Worm (Caenorhabditis elegans) whole organism, L1 larva: ENCODE measurements around the gene srh-137.

Source experiments
- C04F5.9 ChIP-seq: sonication (generic microtip); optimal IDR thresholded peaks from 2 replicates; lab custom pipeline; 2016; ENCODE audit warnings: missing genetic modification characterization, missing compliant biosample characterization
- Y116A8C.19 ChIP-seq: sonication (generic microtip); optimal IDR thresholded peaks from 2 replicates; lab custom pipeline; 2016; ENCODE audit warnings: missing compliant biosample characterization, missing genetic modification characterization, borderline replicate concordance
- aha-1 ChIP-seq: fragments of 150-350 bp; optimal IDR thresholded peaks from 2 replicates; lab custom pipeline; 2014; ENCODE audit warnings: missing biosample characterization, missing genetic modification characterization
- aly-2 ChIP-seq: fragments of 150-350 bp; optimal IDR thresholded peaks from 2 replicates; lab custom pipeline; 2014; ENCODE audit warnings: missing biosample characterization, missing genetic modification characterization
- ama-1 ChIP-seq: fragments of 150-350 bp; optimal IDR thresholded peaks from 2 replicates; lab custom pipeline; 2014
- ceh-63 ChIP-seq: fragments of 200-800 bp; sonication (Bioruptor generic); optimal IDR thresholded peaks from 2 replicates; lab custom pipeline; 2018; ENCODE audit warnings: mild to moderate bottlenecking, missing genetic modification characterization, missing compliant biosample characterization
- ceh-82 ChIP-seq, 3 experiments: fragments of 150-350 bp in 1 of 3; sonication (generic microtip) in 2 of 3; optimal IDR thresholded peaks; 2 replicates each; lab custom pipeline; 2014 to 2017; ENCODE audit warnings: missing biosample characterization in 3 of 3, missing genetic modification characterization in 3 of 3
- ceh-88 ChIP-seq: fragments of 200-800 bp; sonication (Bioruptor generic); IDR thresholded peaks from 2 replicates; pipeline ENCODE4 v1.3.6; 2022; ENCODE audit warnings: missing genetic modification characterization, missing compliant biosample characterization
- dpl-1 ChIP-seq, 3 experiments: fragments of 150-350 bp in 2 of 3; sonication (generic microtip) in 1 of 3; optimal IDR thresholded peaks; 2 replicates each; lab custom pipeline; 2014 to 2017; ENCODE audit warnings: missing biosample characterization in 3 of 3, missing genetic modification characterization in 3 of 3, missing genetic modification reagents in 3 of 3
- efl-1 ChIP-seq, 4 experiments: fragments of 150-350 bp; optimal IDR thresholded peaks in 3 of 4; peaks in 1 of 4; 1 replicate in 1 of 4; 2 replicates in 3 of 4; lab custom pipeline; 2014; ENCODE audit warnings: missing biosample characterization in 2 of 4, missing genetic modification characterization in 2 of 4, missing genetic modification reagents in 2 of 4
- egl-13 ChIP-seq: sonication (generic microtip); optimal IDR thresholded peaks from 2 replicates; lab custom pipeline; 2016; ENCODE audit warnings: missing genotype, missing genetic modification reagents, missing genetic modification characterization, missing compliant biosample characterization
- egl-27 ChIP-seq, 2 experiments: fragments of 150-350 bp in 1 of 2; sonication (generic microtip); optimal IDR thresholded peaks; 3 replicates each; lab custom pipeline; 2017 to 2018; ENCODE audit warnings: missing biosample characterization in 2 of 2, missing genetic modification characterization in 2 of 2, missing genetic modification reagents in 2 of 2
- elt-2 ChIP-seq: sonication (generic microtip); optimal IDR thresholded peaks from 2 replicates; lab custom pipeline; 2016; ENCODE audit warnings: missing genetic modification characterization, mild to moderate bottlenecking, inconsistent platforms, missing compliant biosample characterization, missing genetic modification reagents
- elt-3 ChIP-seq, 6 experiments: fragments of 150-350 bp in 1 of 6; sonication (generic microtip); optimal IDR thresholded peaks; 2 replicates each; lab custom pipeline; 2017 to 2018; ENCODE audit warnings: missing biosample characterization in 6 of 6, missing genetic modification characterization in 6 of 6, inconsistent platforms in 1 of 6
- hpl-2 ChIP-seq: fragments of 150-350 bp; optimal IDR thresholded peaks from 2 replicates; lab custom pipeline; 2014; ENCODE audit warnings: missing biosample characterization, missing genetic modification reagents, missing genetic modification characterization
- irx-1 ChIP-seq: sonication (generic microtip); optimal IDR thresholded peaks from 2 replicates; lab custom pipeline; 2016; ENCODE audit warnings: missing genetic modification characterization, missing compliant biosample characterization
- isw-1 ChIP-seq: fragments of 200-800 bp; sonication (Bioruptor generic); IDR thresholded peaks from 2 replicates; pipeline ENCODE4 v1.3.6; 2022; ENCODE audit warnings: missing genetic modification characterization, missing compliant biosample characterization
- lin-13 ChIP-seq: fragments of 150-350 bp; optimal IDR thresholded peaks from 2 replicates; lab custom pipeline; 2014; ENCODE audit warnings: missing biosample characterization, missing genetic modification reagents, missing genetic modification characterization
- mab-9 ChIP-seq: fragments of 200-800 bp; sonication (Bioruptor generic); IDR thresholded peaks from 2 replicates; pipeline ENCODE4 v1.3.6; 2022; ENCODE audit warnings: missing genetic modification reagents, missing genetic modification characterization, missing compliant biosample characterization
- nhr-12 ChIP-seq: sonication (generic microtip); optimal IDR thresholded peaks from 2 replicates; lab custom pipeline; 2017; ENCODE audit warnings: missing biosample characterization, missing genetic modification characterization
- nhr-19 ChIP-seq: fragments of 200-800 bp; sonication (Bioruptor generic); conservative IDR thresholded peaks from 2 replicates; pipeline ENCODE4 v1.3.6; 2022; ENCODE audit warnings: missing genetic modification characterization, missing compliant biosample characterization
- nhr-237 ChIP-seq: fragments of 150-350 bp; optimal IDR thresholded peaks from 2 replicates; lab custom pipeline; 2014; ENCODE audit warnings: missing biosample characterization, missing genetic modification characterization
- nhr-28 ChIP-seq: fragments of 150-350 bp; optimal IDR thresholded peaks from 2 replicates; lab custom pipeline; 2014; ENCODE audit warnings: missing biosample characterization, missing genetic modification characterization
- pag-3 ChIP-seq: sonication (generic microtip); optimal IDR thresholded peaks from 2 replicates; lab custom pipeline; 2017; ENCODE audit warnings: missing genetic modification characterization, mild to moderate bottlenecking, missing compliant biosample characterization, antibody characterized with exemption, borderline replicate concordance; ENCODE audit not compliant: insufficient read depth
- rnt-1 ChIP-seq: sonication (generic microtip); optimal IDR thresholded peaks from 2 replicates; lab custom pipeline; 2016; ENCODE audit warnings: mild to moderate bottlenecking, missing genetic modification characterization, moderate library complexity, missing compliant biosample characterization
- skn-1 ChIP-seq: fragments of 150-350 bp; optimal IDR thresholded peaks from 2 replicates; lab custom pipeline; 2014; ENCODE audit warnings: missing biosample characterization, missing genetic modification characterization
- sox-4 ChIP-seq: sonication (generic microtip); optimal IDR thresholded peaks from 2 replicates; lab custom pipeline; 2016; ENCODE audit warnings: missing genetic modification characterization, missing compliant biosample characterization
- sptf-1 ChIP-seq: fragments of 150-350 bp; optimal IDR thresholded peaks from 2 replicates; lab custom pipeline; 2014; ENCODE audit warnings: missing biosample characterization, missing genetic modification characterization
- sup-37 ChIP-seq: fragments of 200-800 bp; sonication (Bioruptor generic); optimal IDR thresholded peaks from 2 replicates; lab custom pipeline; 2018; ENCODE audit warnings: mild to moderate bottlenecking, missing genetic modification characterization, missing compliant biosample characterization
- tlp-1 ChIP-seq: fragments of 150-350 bp; optimal IDR thresholded peaks from 2 replicates; lab custom pipeline; 2014; ENCODE audit warnings: missing biosample characterization, missing genetic modification characterization
- unc-30 ChIP-seq: sonication (generic microtip); optimal IDR thresholded peaks from 2 replicates; lab custom pipeline; 2017; ENCODE audit warnings: missing biosample characterization, missing genetic modification characterization
- unc-62 ChIP-seq: fragments of 150-350 bp; optimal IDR thresholded peaks from 2 replicates; lab custom pipeline; 2014; ENCODE audit warnings: missing biosample characterization, missing genetic modification reagents, missing genetic modification characterization
- xbp-1 ChIP-seq: sonication (generic microtip); optimal IDR thresholded peaks from 2 replicates; lab custom pipeline; 2016; ENCODE audit warnings: missing genetic modification characterization, missing compliant biosample characterization

Gene srh-137

ce11 chrV:16749473-16749872, 33.0 kb upstream of the srh-137 start:
- TF ChIP-seq tlp-1 (tag; lab: Kevin White, UChicago) (no peak), dpl-1 (GFP tag; optimal IDR thresholded peaks at IDR 0.05; lab: Kevin White, UChicago) (no peak), ceh-82 (tag; optimal IDR thresholded peaks at IDR 0.05; lab: Kevin White, UChicago) (no peak), sptf-1 (tag; lab: Kevin White, UChicago) (no peak), Y116A8C.19 (tag; lab: Kevin White, UChicago) (no peak), nhr-237 (no peak), xbp-1 (no peak), unc-62 (no peak), pag-3 (tag; lab: Kevin White, UChicago) (no peak), aha-1 (tag; lab: Kevin White, UChicago) (no peak), elt-2 (tag; lab: Kevin White, UChicago) (no peak), ceh-88 (GFP tag; lab: Robert Waterston, UW) (no peak), rnt-1 (tag; lab: Kevin White, UChicago) (no peak), isw-1 (GFP tag; lab: Robert Waterston, UW) (no peak), ama-1 (lab: Kevin White, UChicago) (no peak), C04F5.9 (tag; lab: Kevin White, UChicago) (no peak), hpl-2 (GFP tag; lab: Kevin White, UChicago) (no peak), irx-1 (tag; lab: Kevin White, UChicago) (no peak), egl-27 (tag; optimal IDR thresholded peaks at IDR 0.05; lab: Kevin White, UChicago) (no peak)

ce11 chrV:16747031-16747672, 30.7 kb upstream of the srh-137 start, which contains the start of gene dkf-2:
TSS of gene dkf-2 (plus strand) at chrV:16747622.
- TF ChIP-seq nhr-12 (tag; lab: Kevin White, UChicago) (no peak), elt-2 (tag; lab: Kevin White, UChicago) (peak; percentile 18)

ce11 chrV:16746231-16746990, 29.9 kb upstream of the srh-137 start, which contains the start of gene gyg-2:
TSS of gene gyg-2 (minus strand) at chrV:16746258.
- TF ChIP-seq efl-1 (optimal IDR thresholded peaks at IDR 0.05; lab: Kevin White, UChicago) (peak in 1 of 2 experiments; percentile 68), efl-1 (GFP tag; optimal IDR thresholded peaks at IDR 0.05 in 1 of 2; lab: Kevin White, UChicago) (no peak), hpl-2 (GFP tag; lab: Kevin White, UChicago) (peak; percentile 61), aly-2 (tag; lab: Kevin White, UChicago) (no peak)

- TF ChIP-seq nhr-28 (tag; lab: Kevin White, UChicago) (no peak), rnt-1 (tag; lab: Kevin White, UChicago) (no peak), Y116A8C.19 (tag; lab: Kevin White, UChicago) (no peak), unc-30 (tag; lab: Kevin White, UChicago) (no peak), ceh-63 (no peak), mab-9 (GFP tag; lab: Robert Waterston, UW) (no peak), nhr-19 (no peak), sox-4 (no peak), sup-37 (GFP tag; lab: Kevin White, UChicago) (no peak), elt-3 (tag; optimal IDR thresholded peaks at IDR 0.05; lab: Kevin White, UChicago) (no peak), lin-13 (GFP tag; lab: Kevin White, UChicago) (no peak), elt-2 (tag; lab: Kevin White, UChicago) (no peak), egl-13 (tag; lab: Kevin White, UChicago) (no peak), xbp-1 (no peak), skn-1 (tag; lab: Kevin White, UChicago) (no peak)
These were observed 28.7 kb upstream of the srh-137 start for ce11 chrV:16745214-16745613.
